Worm (Caenorhabditis elegans): ENCODE measurements around the gene srh-281.

- TF ChIP-seq tab-1 (GFP tag; IDR thresholded peaks at IDR 0.05) (no peak), med-1 (GFP tag; optimal IDR thresholded peaks at IDR 0.05; ENCODE audit: insufficient read depth) (no peak)
These were observed 1.5 kb downstream of the srh-281 start, which contains the start of gene srh-279 for ce11 chrV:16192114-16192513.
